Fruit fly (Drosophila melanogaster) whole organism, adult: ENCODE data around the gene Nazo.

Experiments used
- CG7101 ChIP-seq: fragments of 200-800 bp; sonication (Bioruptor generic); optimal IDR thresholded peaks from 2 replicates; lab custom pipeline; 2018; ENCODE audit warnings: missing biosample characterization, mild to moderate bottlenecking, missing genetic modification characterization, moderate library complexity
- Clk ChIP-seq: fragments of 200-800 bp; sonication (Bioruptor generic); optimal IDR thresholded peaks from 2 replicates; lab custom pipeline; 2017; ENCODE audit warnings: missing biosample characterization, missing genetic modification characterization
- cic ChIP-seq: fragments of 200-800 bp; sonication (Bioruptor generic); optimal IDR thresholded peaks from 2 replicates; lab custom pipeline; 2017; ENCODE audit warnings: missing biosample characterization, mild to moderate bottlenecking, missing genetic modification characterization, moderate library complexity
- cnc ChIP-seq, 2 experiments: fragments of >200 bp; optimal IDR thresholded peaks; 2 replicates each; lab custom pipeline; 2017
- kay ChIP-seq: fragments of 200-800 bp; sonication (Bioruptor generic); peaks from one replicate; lab custom pipeline; 2016; ENCODE audit warnings: missing biosample characterization, missing genetic modification characterization, borderline replicate concordance
- ovo ChIP-seq: fragments of 200-800 bp; sonication (Bioruptor generic); optimal IDR thresholded peaks from 2 replicates; lab custom pipeline; 2016; ENCODE audit warnings: missing biosample characterization, missing genetic modification characterization

dm6 chr3R:8269740-8270139, 17.9 kb upstream of the Nazo start, which contains the start of gene CG9630:
- no peak for TF ChIP-seq ovo (GFP tag; lab: Kevin White, UChicago)
- TF ChIP-seq Clk (GFP tag; lab: Kevin White, UChicago) = no peak
- TF ChIP-seq kay (GFP tag; lab: Kevin White, UChicago) = no peak
- no peak for TF ChIP-seq cic (GFP tag; lab: Kevin White, UChicago)
- peak; percentile 4 for TF ChIP-seq CG7101 (tag; lab: Kevin White, UChicago)
- TF ChIP-seq cnc (optimal IDR thresholded peaks at IDR 0.05; lab: Kevin White, UChicago) = no peak
